Worm (Caenorhabditis elegans) whole organism, late embryonic: ENCODE measurements around the gene T10H9.1.

Experiments
- C08G9.2 ChIP-seq: sonication (generic microtip); optimal IDR thresholded peaks from 2 replicates; lab custom pipeline; 2016; ENCODE audit warnings: mild to moderate bottlenecking, missing genetic modification characterization, moderate library complexity, missing compliant biosample characterization
- F13H6.1 ChIP-seq: sonication (generic microtip); optimal IDR thresholded peaks from 2 replicates; lab custom pipeline; 2016; ENCODE audit warnings: missing genetic modification characterization, missing compliant biosample characterization
- K09A11.1 ChIP-seq: sonication (generic microtip); optimal IDR thresholded peaks from 2 replicates; lab custom pipeline; 2017; ENCODE audit warnings: antibody characterized with exemption, mild to moderate bottlenecking, missing genetic modification characterization, missing compliant biosample characterization; ENCODE audit not compliant: insufficient read depth
- T23F11.4 ChIP-seq: fragments of 200-800 bp; sonication (Bioruptor generic); optimal IDR thresholded peaks from 2 replicates; lab custom pipeline; 2018; ENCODE audit warnings: mild to moderate bottlenecking, missing genetic modification characterization, missing compliant biosample characterization
- ahr-1 ChIP-seq: sonication (generic microtip); optimal IDR thresholded peaks from 2 replicates; lab custom pipeline; 2016; ENCODE audit warnings: missing genetic modification characterization, missing compliant biosample characterization
- ceh-14 ChIP-seq: sonication (generic microtip); optimal IDR thresholded peaks from 2 replicates; lab custom pipeline; 2016; ENCODE audit warnings: missing genotype, missing genetic modification characterization, missing compliant biosample characterization
- ceh-2 ChIP-seq: sonication (generic microtip); optimal IDR thresholded peaks from 2 replicates; lab custom pipeline; 2016; ENCODE audit warnings: missing genotype, missing genetic modification characterization, missing compliant biosample characterization
- ceh-22 ChIP-seq: sonication (generic microtip); optimal IDR thresholded peaks from 2 replicates; lab custom pipeline; 2017; ENCODE audit warnings: missing biosample characterization, missing genetic modification characterization
- ceh-30 ChIP-seq: fragments of 150-350 bp; optimal IDR thresholded peaks from 2 replicates; lab custom pipeline; 2014; ENCODE audit warnings: missing biosample characterization, missing genetic modification characterization
- ceh-31 ChIP-seq: sonication (generic microtip); optimal IDR thresholded peaks from 2 replicates; lab custom pipeline; 2016; ENCODE audit warnings: missing genetic modification characterization, missing compliant biosample characterization
- ceh-34 ChIP-seq: sonication (generic microtip); optimal IDR thresholded peaks from 2 replicates; lab custom pipeline; 2016; ENCODE audit warnings: mild to moderate bottlenecking, missing genetic modification characterization, missing compliant biosample characterization
- ceh-45 ChIP-seq: fragments of 200-800 bp; sonication (Bioruptor generic); IDR thresholded peaks from 2 replicates; pipeline ENCODE4 v1.3.6; 2022; ENCODE audit warnings: missing genetic modification reagents, missing genetic modification characterization, missing compliant biosample characterization
- ceh-9 ChIP-seq: sonication (generic microtip); optimal IDR thresholded peaks from 2 replicates; lab custom pipeline; 2016; ENCODE audit warnings: mild to moderate bottlenecking, missing genetic modification characterization, inconsistent platforms, missing compliant biosample characterization
- che-1 ChIP-seq: sonication (generic microtip); optimal IDR thresholded peaks from 2 replicates; lab custom pipeline; 2016; ENCODE audit warnings: mild to moderate bottlenecking, missing genetic modification characterization, missing compliant biosample characterization
- dmd-4 ChIP-seq: sonication (generic microtip); optimal IDR thresholded peaks from 2 replicates; lab custom pipeline; 2016; ENCODE audit warnings: borderline replicate concordance, missing genetic modification characterization, missing compliant biosample characterization
- dve-1 ChIP-seq: sonication (generic microtip); optimal IDR thresholded peaks from 2 replicates; lab custom pipeline; 2017; ENCODE audit warnings: antibody characterized with exemption, mild to moderate bottlenecking, missing genetic modification characterization, missing compliant biosample characterization
- elt-4 ChIP-seq: sonication (generic microtip); optimal IDR thresholded peaks from 2 replicates; lab custom pipeline; 2016; ENCODE audit warnings: missing genetic modification characterization, missing compliant biosample characterization
- ets-4 ChIP-seq: sonication (generic microtip); optimal IDR thresholded peaks from 2 replicates; lab custom pipeline; 2016; ENCODE audit warnings: missing genetic modification characterization, missing compliant biosample characterization
- eyg-1 ChIP-seq: sonication (generic microtip); optimal IDR thresholded peaks from 2 replicates; lab custom pipeline; 2016; ENCODE audit warnings: missing genotype, missing genetic modification characterization, missing compliant biosample characterization
- fax-1 ChIP-seq: sonication (generic microtip); optimal IDR thresholded peaks from 2 replicates; lab custom pipeline; 2016; ENCODE audit warnings: missing genotype, missing genetic modification characterization, missing compliant biosample characterization
- hlh-13 ChIP-seq: fragments of 200-800 bp; sonication (Bioruptor generic); optimal IDR thresholded peaks from 2 replicates; lab custom pipeline; 2018; ENCODE audit warnings: mild to moderate bottlenecking, missing genetic modification characterization, missing compliant biosample characterization
- hlh-15 ChIP-seq: sonication (generic microtip); optimal IDR thresholded peaks from 2 replicates; lab custom pipeline; 2016; ENCODE audit warnings: missing genetic modification characterization, missing compliant biosample characterization
- hlh-8 ChIP-seq: sonication (generic microtip); optimal IDR thresholded peaks from 2 replicates; lab custom pipeline; 2016; ENCODE audit warnings: missing genotype, missing genetic modification characterization, missing compliant biosample characterization
- lim-6 ChIP-seq: sonication (generic microtip); optimal IDR thresholded peaks from 2 replicates; lab custom pipeline; 2016; ENCODE audit warnings: missing genetic modification characterization, missing compliant biosample characterization
- madf-2 ChIP-seq: sonication (generic microtip); optimal IDR thresholded peaks from 2 replicates; lab custom pipeline; 2017; ENCODE audit warnings: missing genetic modification characterization, missing compliant biosample characterization
- mec-3 ChIP-seq: sonication (generic microtip); optimal IDR thresholded peaks from 2 replicates; lab custom pipeline; 2016; ENCODE audit warnings: borderline replicate concordance, missing genetic modification characterization, missing compliant biosample characterization
- nfya-1 ChIP-seq: sonication (generic microtip); optimal IDR thresholded peaks from 2 replicates; lab custom pipeline; 2017; ENCODE audit warnings: missing genetic modification characterization, mild to moderate bottlenecking, missing compliant biosample characterization, antibody characterized with exemption, moderate library complexity
- nhr-11 ChIP-seq: fragments of 150-350 bp; optimal IDR thresholded peaks from 2 replicates; lab custom pipeline; 2014; ENCODE audit warnings: missing biosample characterization, missing genetic modification characterization
- npax-4 ChIP-seq: sonication (generic microtip); optimal IDR thresholded peaks from 2 replicates; lab custom pipeline; 2016; ENCODE audit warnings: missing genetic modification characterization, missing compliant biosample characterization
- pag-3 ChIP-seq: sonication (generic microtip); optimal IDR thresholded peaks from 2 replicates; lab custom pipeline; 2016; ENCODE audit warnings: missing compliant biosample characterization, missing genetic modification characterization, borderline replicate concordance
- pat-9 ChIP-seq: fragments of 200-800 bp; sonication (Bioruptor generic); optimal IDR thresholded peaks from 2 replicates; lab custom pipeline; 2018; ENCODE audit warnings: mild to moderate bottlenecking, missing genetic modification characterization, moderate library complexity, missing compliant biosample characterization
- pax-1 ChIP-seq: fragments of 150-350 bp; optimal IDR thresholded peaks from 2 replicates; lab custom pipeline; 2014; ENCODE audit warnings: missing biosample characterization, missing genetic modification characterization
- pha-4 ChIP-seq: fragments of 150-350 bp; optimal IDR thresholded peaks from 2 replicates; lab custom pipeline; 2018; ENCODE audit warnings: missing biosample characterization, missing genetic modification reagents, missing genetic modification characterization
- pqm-1 ChIP-seq: sonication (generic microtip); optimal IDR thresholded peaks from 2 replicates; lab custom pipeline; 2016; ENCODE audit warnings: missing genetic modification characterization, missing compliant biosample characterization
- pros-1 ChIP-seq: fragments of 150-350 bp; optimal IDR thresholded peaks from 2 replicates; lab custom pipeline; 2014; ENCODE audit warnings: missing biosample characterization, missing genetic modification reagents, missing genetic modification characterization
- ref-2 ChIP-seq: sonication (generic microtip); optimal IDR thresholded peaks from 2 replicates; lab custom pipeline; 2016; ENCODE audit warnings: missing genetic modification characterization, missing compliant biosample characterization
- rnt-1 ChIP-seq: sonication (generic microtip); optimal IDR thresholded peaks from 2 replicates; lab custom pipeline; 2016; ENCODE audit warnings: missing genetic modification characterization, missing compliant biosample characterization
- sox-2 ChIP-seq: fragments of 200-800 bp; sonication (Bioruptor generic); IDR thresholded peaks from 2 replicates; pipeline ENCODE4 v1.3.6; 2022; ENCODE audit warnings: missing genetic modification reagents, missing genetic modification characterization, missing compliant biosample characterization
- syd-9 ChIP-seq: sonication (generic microtip); optimal IDR thresholded peaks from 2 replicates; lab custom pipeline; 2016; ENCODE audit warnings: mild to moderate bottlenecking, missing genetic modification characterization, moderate library complexity, missing compliant biosample characterization
- tbx-2 ChIP-seq: sonication (generic microtip); optimal IDR thresholded peaks from 2 replicates; lab custom pipeline; 2016; ENCODE audit warnings: missing genetic modification characterization, missing compliant biosample characterization
- tbx-7 ChIP-seq: sonication (generic microtip); optimal IDR thresholded peaks from 2 replicates; lab custom pipeline; 2016; ENCODE audit warnings: missing genotype, missing genetic modification characterization, missing compliant biosample characterization
- ttx-3 ChIP-seq: sonication (generic microtip); optimal IDR thresholded peaks from 2 replicates; lab custom pipeline; 2016; ENCODE audit warnings: missing genetic modification reagents, missing genetic modification characterization, missing compliant biosample characterization
- unc-42 ChIP-seq: sonication (generic microtip); optimal IDR thresholded peaks from 2 replicates; lab custom pipeline; 2016; ENCODE audit warnings: missing genotype, missing genetic modification characterization, missing compliant biosample characterization
- zip-5 ChIP-seq: sonication (generic microtip); optimal IDR thresholded peaks from 2 replicates; lab custom pipeline; 2016; ENCODE audit warnings: missing genetic modification characterization, missing compliant biosample characterization

The T10H9.1 gene

ce11 chrV:6676158-6676849 lies 26.9 kb downstream of the T10H9.1 start, which contains the start of gene cest-34:
Gene cest-34 (plus strand): TSS chrV:6676799.
- TF ChIP-seq ceh-22 (tag; lab: Kevin White, UChicago) (no peak), unc-42 (tag; lab: Kevin White, UChicago) (no peak), ahr-1 (tag; lab: Kevin White, UChicago) (no peak), pat-9 (no peak), sox-2 (GFP tag; lab: Robert Waterston, UW) (no peak), ttx-3 (tag; lab: Kevin White, UChicago) (no peak), tbx-7 (tag; lab: Kevin White, UChicago) (no peak)

DNA sequence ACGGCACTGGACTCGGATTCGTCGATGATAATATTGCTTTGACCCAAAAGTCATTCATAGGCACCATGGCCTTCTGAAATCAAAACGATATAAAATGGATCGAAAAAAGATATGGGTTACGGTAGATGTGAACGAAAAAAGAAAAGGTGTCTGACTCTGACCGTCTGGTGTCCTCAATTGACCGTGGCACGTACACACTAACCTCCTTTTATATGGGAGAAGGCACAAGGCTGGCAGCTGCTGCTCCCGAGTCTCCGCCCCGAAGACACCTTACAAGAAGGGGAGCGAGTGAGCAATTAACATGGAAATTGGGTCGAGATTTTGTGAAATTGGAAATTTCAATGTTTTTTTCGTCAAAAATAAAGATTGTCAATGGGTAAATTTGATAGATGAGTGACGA lies 32.1 kb downstream of the T10H9.1 start, which contains the start of gene egl-46:
TSS of gene egl-46 (minus strand) at position 73 of the 400 bp plus-strand sequence.
- no peak for TF ChIP-seq ceh-34
- TF ChIP-seq pqm-1 (tag; lab: Kevin White, UChicago), result no peak
- TF ChIP-seq ahr-1 (tag; lab: Kevin White, UChicago), result no peak
- no peak for TF ChIP-seq rnt-1 (tag; lab: Kevin White, UChicago)
- TF ChIP-seq pat-9, result no peak
- no peak for TF ChIP-seq pha-4 (tag; lab: Kevin White, UChicago)
- TF ChIP-seq hlh-8 (tag; lab: Kevin White, UChicago), result no peak
- no peak for TF ChIP-seq ceh-9 (tag; lab: Kevin White, UChicago)
- TF ChIP-seq nfya-1, result no peak
- TF ChIP-seq F13H6.1 (tag; lab: Kevin White, UChicago), result no peak
- TF ChIP-seq zip-5 (tag; lab: Kevin White, UChicago), result no peak
- TF ChIP-seq lim-6, result no peak
- no peak for TF ChIP-seq eyg-1 (tag; lab: Kevin White, UChicago)
- no peak for TF ChIP-seq hlh-13 (GFP tag; lab: Kevin White, UChicago)
- no peak for TF ChIP-seq ceh-2 (tag; lab: Kevin White, UChicago)
- no peak for TF ChIP-seq syd-9 (tag; lab: Kevin White, UChicago)
- no peak for TF ChIP-seq ceh-14 (tag; lab: Kevin White, UChicago)
- TF ChIP-seq pros-1 (tag; lab: Kevin White, UChicago), result no peak
- no peak for TF ChIP-seq nhr-11 (tag; lab: Kevin White, UChicago)

ce11 chrV:6683282-6683681 lies 33.9 kb downstream of the T10H9.1 start:
- TF ChIP-seq ceh-30 (tag; lab: Kevin White, UChicago) (no peak), pax-1 (tag; lab: Kevin White, UChicago) (no peak), C08G9.2 (no peak), K09A11.1 (no peak), ets-4 (tag; lab: Kevin White, UChicago) (no peak), hlh-15 (no peak), T23F11.4 (GFP tag; lab: Kevin White, UChicago) (no peak), npax-4 (no peak), syd-9 (tag; lab: Kevin White, UChicago) (no peak), hlh-13 (GFP tag; lab: Kevin White, UChicago) (no peak), lim-6 (no peak), hlh-8 (tag; lab: Kevin White, UChicago) (no peak)
- TF ChIP-seq, all 69 proteins: peak for 0

DNA sequence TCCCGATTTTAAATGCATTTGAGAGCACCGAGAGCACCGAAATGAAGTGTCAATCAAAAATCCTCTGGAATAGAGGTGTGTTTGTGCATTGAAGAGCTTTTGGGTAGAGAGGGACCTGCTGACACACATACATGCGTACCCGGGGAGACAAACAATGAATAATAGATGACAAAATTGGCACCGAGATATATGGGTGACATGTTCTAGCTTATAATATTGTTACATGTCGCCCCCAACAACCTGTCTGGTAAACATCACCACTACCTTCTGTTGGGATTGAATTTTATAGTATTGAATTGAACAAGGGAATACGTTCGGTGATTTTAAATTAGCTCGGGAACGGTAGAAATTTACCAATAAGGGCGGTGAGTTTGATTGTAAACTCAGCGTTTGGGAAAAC lies 34.3 kb downstream of the T10H9.1 start:
- TF ChIP-seq che-1 (tag; lab: Kevin White, UChicago) (no peak), hlh-15 (no peak), pros-1 (tag; lab: Kevin White, UChicago) (no peak), dmd-4 (tag; lab: Kevin White, UChicago) (no peak), ref-2 (tag; lab: Kevin White, UChicago) (no peak), C08G9.2 (no peak), unc-42 (tag; lab: Kevin White, UChicago) (no peak), F13H6.1 (tag; lab: Kevin White, UChicago) (no peak), madf-2 (no peak), mec-3 (tag; lab: Kevin White, UChicago) (no peak), nhr-11 (tag; lab: Kevin White, UChicago) (no peak), elt-4 (tag; lab: Kevin White, UChicago) (no peak), ceh-31 (tag; lab: Kevin White, UChicago) (no peak), fax-1 (tag; lab: Kevin White, UChicago) (no peak), dve-1 (no peak), ceh-9 (tag; lab: Kevin White, UChicago) (no peak), syd-9 (tag; lab: Kevin White, UChicago) (no peak), tbx-2 (no peak), ceh-45 (GFP tag; lab: Robert Waterston, UW) (no peak), pag-3 (no peak)
